Worm (Caenorhabditis elegans) whole organism, late embryonic: Measurements from ENCODE around the gene C35A5.3.

Source experiments
- C38D4.7 ChIP-seq: fragments of 200-800 bp; sonication (Bioruptor generic); optimal IDR thresholded peaks from 2 replicates; lab custom pipeline; 2018; ENCODE audit warnings: mild to moderate bottlenecking, missing genetic modification characterization, moderate library complexity, missing compliant biosample characterization
- K09A11.1 ChIP-seq: sonication (generic microtip); optimal IDR thresholded peaks from 2 replicates; lab custom pipeline; 2017; ENCODE audit warnings: antibody characterized with exemption, mild to moderate bottlenecking, missing genetic modification characterization, missing compliant biosample characterization; ENCODE audit not compliant: insufficient read depth
- ceh-18 ChIP-seq: sonication (generic microtip); optimal IDR thresholded peaks from 2 replicates; lab custom pipeline; 2016; ENCODE audit warnings: missing genetic modification characterization, missing compliant biosample characterization
- ceh-2 ChIP-seq: sonication (generic microtip); optimal IDR thresholded peaks from 2 replicates; lab custom pipeline; 2016; ENCODE audit warnings: missing genotype, missing genetic modification characterization, missing compliant biosample characterization
- ceh-31 ChIP-seq: sonication (generic microtip); optimal IDR thresholded peaks from 2 replicates; lab custom pipeline; 2016; ENCODE audit warnings: missing genetic modification characterization, missing compliant biosample characterization
- ceh-34 ChIP-seq: sonication (generic microtip); optimal IDR thresholded peaks from 2 replicates; lab custom pipeline; 2016; ENCODE audit warnings: mild to moderate bottlenecking, missing genetic modification characterization, missing compliant biosample characterization
- ceh-45 ChIP-seq: fragments of 200-800 bp; sonication (Bioruptor generic); IDR thresholded peaks from 2 replicates; pipeline ENCODE4 v1.3.6; 2022; ENCODE audit warnings: missing genetic modification reagents, missing genetic modification characterization, missing compliant biosample characterization
- ceh-48 ChIP-seq: sonication (generic microtip); optimal IDR thresholded peaks from 2 replicates; lab custom pipeline; 2016; ENCODE audit warnings: missing genetic modification characterization, inconsistent platforms, missing compliant biosample characterization
- ceh-6 ChIP-seq: fragments of 200-800 bp; sonication (Bioruptor generic); optimal IDR thresholded peaks from 2 replicates; lab custom pipeline; 2018; ENCODE audit warnings: mild to moderate bottlenecking, missing genetic modification characterization, missing compliant biosample characterization
- che-1 ChIP-seq: sonication (generic microtip); optimal IDR thresholded peaks from 2 replicates; lab custom pipeline; 2016; ENCODE audit warnings: mild to moderate bottlenecking, missing genetic modification characterization, missing compliant biosample characterization
- dmd-4 ChIP-seq: sonication (generic microtip); optimal IDR thresholded peaks from 2 replicates; lab custom pipeline; 2016; ENCODE audit warnings: borderline replicate concordance, missing genetic modification characterization, missing compliant biosample characterization
- dve-1 ChIP-seq: sonication (generic microtip); optimal IDR thresholded peaks from 2 replicates; lab custom pipeline; 2017; ENCODE audit warnings: antibody characterized with exemption, mild to moderate bottlenecking, missing genetic modification characterization, missing compliant biosample characterization
- elt-4 ChIP-seq: sonication (generic microtip); optimal IDR thresholded peaks from 2 replicates; lab custom pipeline; 2016; ENCODE audit warnings: missing genetic modification characterization, missing compliant biosample characterization
- eyg-1 ChIP-seq: sonication (generic microtip); optimal IDR thresholded peaks from 2 replicates; lab custom pipeline; 2016; ENCODE audit warnings: missing genotype, missing genetic modification characterization, missing compliant biosample characterization
- fkh-10 ChIP-seq: fragments of 150-350 bp; optimal IDR thresholded peaks from 2 replicates; lab custom pipeline; 2014; ENCODE audit warnings: missing biosample characterization, missing genetic modification reagents, missing genetic modification characterization
- fkh-6 ChIP-seq: sonication (generic microtip); optimal IDR thresholded peaks from 2 replicates; lab custom pipeline; 2016; ENCODE audit warnings: missing genetic modification characterization, missing compliant biosample characterization
- hlh-13 ChIP-seq: fragments of 200-800 bp; sonication (Bioruptor generic); optimal IDR thresholded peaks from 2 replicates; lab custom pipeline; 2018; ENCODE audit warnings: mild to moderate bottlenecking, missing genetic modification characterization, missing compliant biosample characterization
- lim-6 ChIP-seq: sonication (generic microtip); optimal IDR thresholded peaks from 2 replicates; lab custom pipeline; 2016; ENCODE audit warnings: missing genetic modification characterization, missing compliant biosample characterization
- nhr-232 ChIP-seq: sonication (generic microtip); optimal IDR thresholded peaks from 2 replicates; lab custom pipeline; 2016; ENCODE audit warnings: missing genetic modification characterization, missing compliant biosample characterization
- pat-9 ChIP-seq: fragments of 200-800 bp; sonication (Bioruptor generic); optimal IDR thresholded peaks from 2 replicates; lab custom pipeline; 2018; ENCODE audit warnings: mild to moderate bottlenecking, missing genetic modification characterization, moderate library complexity, missing compliant biosample characterization
- pax-1 ChIP-seq: fragments of 150-350 bp; optimal IDR thresholded peaks from 2 replicates; lab custom pipeline; 2014; ENCODE audit warnings: missing biosample characterization, missing genetic modification characterization
- pha-4 ChIP-seq: fragments of 150-350 bp; optimal IDR thresholded peaks from 2 replicates; lab custom pipeline; 2018; ENCODE audit warnings: missing biosample characterization, missing genetic modification reagents, missing genetic modification characterization
- pqm-1 ChIP-seq: sonication (generic microtip); optimal IDR thresholded peaks from 2 replicates; lab custom pipeline; 2016; ENCODE audit warnings: missing genetic modification characterization, missing compliant biosample characterization
- ref-2 ChIP-seq: sonication (generic microtip); optimal IDR thresholded peaks from 2 replicates; lab custom pipeline; 2016; ENCODE audit warnings: missing genetic modification characterization, missing compliant biosample characterization
- rnt-1 ChIP-seq: sonication (generic microtip); optimal IDR thresholded peaks from 2 replicates; lab custom pipeline; 2016; ENCODE audit warnings: missing genetic modification characterization, missing compliant biosample characterization
- sdc-2 ChIP-seq: sonication (generic microtip); optimal IDR thresholded peaks from 2 replicates; lab custom pipeline; 2016; ENCODE audit warnings: missing genotype, missing genetic modification characterization, missing compliant biosample characterization
- sox-2 ChIP-seq: fragments of 200-800 bp; sonication (Bioruptor generic); IDR thresholded peaks from 2 replicates; pipeline ENCODE4 v1.3.6; 2022; ENCODE audit warnings: missing genetic modification reagents, missing genetic modification characterization, missing compliant biosample characterization
- sox-4 ChIP-seq: sonication (generic microtip); optimal IDR thresholded peaks from 2 replicates; lab custom pipeline; 2017; ENCODE audit warnings: mild to moderate bottlenecking, missing genetic modification characterization, inconsistent platforms, missing compliant biosample characterization
- syd-9 ChIP-seq: sonication (generic microtip); optimal IDR thresholded peaks from 2 replicates; lab custom pipeline; 2016; ENCODE audit warnings: mild to moderate bottlenecking, missing genetic modification characterization, moderate library complexity, missing compliant biosample characterization
- tbx-2 ChIP-seq: sonication (generic microtip); optimal IDR thresholded peaks from 2 replicates; lab custom pipeline; 2016; ENCODE audit warnings: missing genetic modification characterization, missing compliant biosample characterization
- tbx-7 ChIP-seq: sonication (generic microtip); optimal IDR thresholded peaks from 2 replicates; lab custom pipeline; 2016; ENCODE audit warnings: missing genotype, missing genetic modification characterization, missing compliant biosample characterization
- unc-55 ChIP-seq: sonication (generic microtip); optimal IDR thresholded peaks from 2 replicates; lab custom pipeline; 2017; ENCODE audit warnings: missing biosample characterization, missing genetic modification reagents, missing genetic modification characterization

The C35A5.3 gene

ce11 chrV:10476864-10477443 is 24.2 kb downstream of the C35A5.3 start:
- TF ChIP-seq ceh-34 (tag; lab: Kevin White, UChicago): no peak
- TF ChIP-seq ceh-2 (tag; lab: Kevin White, UChicago): no peak
- no peak for TF ChIP-seq ceh-45
- TF ChIP-seq che-1 (tag; lab: Kevin White, UChicago): no peak
- TF ChIP-seq pat-9 (tag; lab: Kevin White, UChicago): no peak
- no peak for TF ChIP-seq syd-9
- no peak for TF ChIP-seq sox-2 (GFP tag; lab: Robert Waterston, UW)
- no peak for TF ChIP-seq fkh-10
- TF ChIP-seq ceh-31 (tag; lab: Kevin White, UChicago): no peak
- no peak for TF ChIP-seq K09A11.1 (tag; lab: Kevin White, UChicago)
- no peak for TF ChIP-seq sox-4 (tag; lab: Kevin White, UChicago)
- TF ChIP-seq pqm-1 (tag; lab: Kevin White, UChicago): no peak
- TF ChIP-seq lim-6 (tag; lab: Kevin White, UChicago): no peak

ce11 chrV:10475421-10475820 is 25.8 kb downstream of the C35A5.3 start:
- no peak for TF ChIP-seq nhr-232 (tag; lab: Kevin White, UChicago)
- no peak for TF ChIP-seq syd-9
- no peak for TF ChIP-seq ceh-18 (tag; lab: Kevin White, UChicago)
- no peak for TF ChIP-seq C38D4.7 (GFP tag; lab: Kevin White, UChicago)
- TF ChIP-seq ref-2: no peak
- no peak for TF ChIP-seq ceh-48 (tag; lab: Kevin White, UChicago)
- TF ChIP-seq sdc-2 (tag; lab: Kevin White, UChicago): no peak
- TF ChIP-seq rnt-1 (tag; lab: Kevin White, UChicago): no peak
- no peak for TF ChIP-seq ceh-6 (GFP tag; lab: Kevin White, UChicago)
- no peak for TF ChIP-seq dmd-4 (tag; lab: Kevin White, UChicago)
- no peak for TF ChIP-seq pax-1 (tag; lab: Kevin White, UChicago)
- TF ChIP-seq ceh-2 (tag; lab: Kevin White, UChicago): no peak
- no peak for TF ChIP-seq pha-4 (tag; lab: Kevin White, UChicago)
- TF ChIP-seq fkh-6: no peak

ce11 chrV:10474040-10474439 is 27.2 kb downstream of the C35A5.3 start:
- TF ChIP-seq eyg-1 (no peak), syd-9 (no peak), unc-55 (no peak), sox-4 (tag; lab: Kevin White, UChicago) (no peak), ceh-31 (tag; lab: Kevin White, UChicago) (no peak), ceh-18 (tag; lab: Kevin White, UChicago) (no peak), ceh-2 (tag; lab: Kevin White, UChicago) (no peak), tbx-7 (tag; lab: Kevin White, UChicago) (no peak), pax-1 (tag; lab: Kevin White, UChicago) (no peak)

- no peak for TF ChIP-seq elt-4 (tag; lab: Kevin White, UChicago)
- no peak for TF ChIP-seq tbx-2
- no peak for TF ChIP-seq hlh-13 (GFP tag; lab: Kevin White, UChicago)
- no peak for TF ChIP-seq pqm-1 (tag; lab: Kevin White, UChicago)
- TF ChIP-seq dve-1: no peak
- no peak for TF ChIP-seq lim-6 (tag; lab: Kevin White, UChicago)
Observed at ce11 chrV:10472901-10473774, 28.1 kb downstream of the C35A5.3 start.
